Worm (Caenorhabditis elegans): ENCODE results near the gene mpz-6.

DNA sequence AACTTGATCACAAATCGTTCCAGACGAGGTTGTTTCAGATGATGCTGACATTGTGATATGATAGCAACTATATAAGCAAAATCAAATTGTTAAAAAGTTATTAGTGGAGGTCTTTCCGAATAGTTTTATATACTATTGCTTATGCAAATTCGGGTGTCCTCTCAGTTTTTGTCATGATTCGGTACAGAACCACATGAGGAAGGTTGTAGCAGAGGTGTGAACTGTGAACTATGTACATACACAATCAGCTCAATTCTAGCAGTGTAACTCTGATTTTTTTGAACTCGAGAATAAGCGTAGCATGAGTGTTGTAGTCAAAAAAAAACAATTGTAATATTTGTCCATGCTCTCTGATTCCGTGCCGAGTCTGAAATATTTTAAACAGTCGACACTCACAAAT is 3.8 kb downstream of the mpz-6 start, which contains the start of gene Y51B9A.6:
- TF ChIP-seq T23F11.4 (GFP tag; optimal IDR thresholded peaks at IDR 0.05) (no peak), ets-4 (tag; optimal IDR thresholded peaks at IDR 0.05) (no peak), ahr-1 (tag; optimal IDR thresholded peaks at IDR 0.05) (no peak), C38D4.7 (GFP tag; optimal IDR thresholded peaks at IDR 0.05) (no peak), nfya-1 (tag; optimal IDR thresholded peaks at IDR 0.05) (no peak)
